Fruit fly (Drosophila melanogaster): Measurements from ENCODE around the gene Gagr.

- TF ChIP-seq eg (GFP tag; IDR thresholded peaks at IDR 0.05), result no peak
- no peak for TF ChIP-seq ss (GFP tag; optimal IDR thresholded peaks at IDR 0.05)
- TF ChIP-seq Blimp-1 (GFP tag; optimal IDR thresholded peaks at IDR 0.05), result no peak
- TF ChIP-seq dac (GFP tag; optimal IDR thresholded peaks at IDR 0.05), result no peak
- no peak for TF ChIP-seq CG6276 (GFP tag; optimal IDR thresholded peaks at IDR 0.05)
- no peak for TF ChIP-seq CG11762 (GFP tag; optimal IDR thresholded peaks at IDR 0.05; ENCODE audit: insufficient read depth)
- no peak for TF ChIP-seq cyc (GFP tag; optimal IDR thresholded peaks at IDR 0.05)
- TF ChIP-seq Gug (GFP tag; IDR thresholded peaks at IDR 0.05), result no peak
- no peak for TF ChIP-seq CG32006 (GFP tag; optimal IDR thresholded peaks at IDR 0.05)
- TF ChIP-seq Lpt (GFP tag; optimal IDR thresholded peaks at IDR 0.05), result no peak
- TF ChIP-seq Met (GFP tag; optimal IDR thresholded peaks at IDR 0.05), result no peak
Measured at dm6 chr3L:16359795-16360194, 34.6 kb upstream of the Gagr start.

Measured in whole organism, prepupa.